Fruit fly (Drosophila melanogaster) whole organism, pupa: ENCODE measurements around the gene ckd.
A peak's percentile ranks its signal among the peaks of the same experiment; 100 is the strongest.

Source experiments
- CG10348 ChIP-seq: fragments of 200-800 bp; sonication (Bioruptor generic); IDR thresholded peaks from 2 replicates; pipeline ENCODE4 v1.3.6; 2022; ENCODE audit warnings: missing biosample characterization, missing genetic modification characterization
- CG12605 ChIP-seq: fragments of 200-800 bp; sonication (Bioruptor generic); IDR thresholded peaks from 2 replicates; pipeline ENCODE4 v1.3.6; 2022; ENCODE audit warnings: missing biosample characterization, missing genetic modification characterization
- CG13204 ChIP-seq: fragments of 200-800 bp; sonication (Bioruptor generic); optimal IDR thresholded peaks from 2 replicates; lab custom pipeline; 2018; ENCODE audit warnings: missing biosample characterization, mild to moderate bottlenecking, missing genetic modification characterization, moderate library complexity
- CG14655 ChIP-seq: fragments of 200-800 bp; sonication (Bioruptor generic); optimal IDR thresholded peaks from 3 replicates; lab custom pipeline; 2017; ENCODE audit warnings: mild to moderate bottlenecking, missing biosample characterization, missing genetic modification reagents, missing genetic modification characterization
- CG15710 ChIP-seq: fragments of 200-800 bp; sonication (Bioruptor generic); optimal IDR thresholded peaks from 2 replicates; lab custom pipeline; 2018; ENCODE audit warnings: missing biosample characterization, mild to moderate bottlenecking, missing genetic modification characterization, moderate library complexity
- CG17806 ChIP-seq: fragments of 200-800 bp; sonication (Bioruptor generic); optimal IDR thresholded peaks from 2 replicates; lab custom pipeline; 2018; ENCODE audit warnings: missing biosample characterization, mild to moderate bottlenecking, missing genetic modification characterization, moderate library complexity
- CG32121 ChIP-seq: fragments of 200-800 bp; sonication (Bioruptor generic); IDR thresholded peaks from 2 replicates; pipeline ENCODE4 v1.3.6; 2022; ENCODE audit warnings: missing biosample characterization, missing genetic modification characterization
- CG34367 ChIP-seq: fragments of 200-800 bp; sonication (Bioruptor generic); optimal IDR thresholded peaks from 2 replicates; lab custom pipeline; 2018; ENCODE audit warnings: missing biosample characterization, mild to moderate bottlenecking, missing genetic modification characterization
- CG4496 ChIP-seq: fragments of 200-800 bp; sonication (Bioruptor generic); IDR thresholded peaks from 3 replicates; pipeline ENCODE4 v1.3.6; 2022; ENCODE audit warnings: missing biosample characterization, missing genetic modification characterization
- CG8159 ChIP-seq: fragments of 200-800 bp; sonication (Bioruptor generic); optimal IDR thresholded peaks from 3 replicates; lab custom pipeline; 2018; ENCODE audit warnings: missing biosample characterization, mild to moderate bottlenecking, missing genetic modification characterization, moderate library complexity
- CG8301 ChIP-seq: fragments of 200-800 bp; sonication (Bioruptor generic); optimal IDR thresholded peaks from 2 replicates; lab custom pipeline; 2018; ENCODE audit warnings: missing biosample characterization, mild to moderate bottlenecking, missing genetic modification characterization
- CG9948 ChIP-seq: fragments of 200-800 bp; sonication (Bioruptor generic); optimal IDR thresholded peaks from 2 replicates; lab custom pipeline; 2018; ENCODE audit warnings: missing biosample characterization, mild to moderate bottlenecking, missing genetic modification characterization, moderate library complexity
- D1 ChIP-seq: fragments of 200-800 bp; sonication (Bioruptor generic); optimal IDR thresholded peaks from 2 replicates; lab custom pipeline; 2018; ENCODE audit warnings: missing biosample characterization, mild to moderate bottlenecking, missing genetic modification characterization, moderate library complexity
- EcR ChIP-seq: fragments of 200-800 bp; sonication (Bioruptor generic); optimal IDR thresholded peaks from 3 replicates; lab custom pipeline; 2019; ENCODE audit warnings: missing biosample characterization, missing genetic modification characterization, mild to moderate bottlenecking, moderate library complexity, missing genetic modification reagents
- Ets98B ChIP-seq: fragments of 200-800 bp; sonication (Bioruptor generic); IDR thresholded peaks from 2 replicates; pipeline ENCODE4 v1.3.6; 2022; ENCODE audit warnings: missing biosample characterization, missing genetic modification characterization
- Pif1A ChIP-seq: fragments of 200-800 bp; sonication (Bioruptor generic); optimal IDR thresholded peaks from 3 replicates; lab custom pipeline; 2016; ENCODE audit warnings: missing biosample characterization, missing genetic modification characterization
- Pif1B ChIP-seq: fragments of 200-800 bp; sonication (Bioruptor generic); optimal IDR thresholded peaks from 3 replicates; lab custom pipeline; 2016; ENCODE audit warnings: missing biosample characterization, missing genetic modification characterization
- Snoo ChIP-seq: fragments of 200-800 bp; sonication (Bioruptor generic); optimal IDR thresholded peaks from 3 replicates; lab custom pipeline; 2017; ENCODE audit warnings: missing biosample characterization, mild to moderate bottlenecking, missing genetic modification characterization, inconsistent platforms
- fd96Ca ChIP-seq: fragments of 200-800 bp; sonication (Bioruptor generic); IDR thresholded peaks from 3 replicates; pipeline ENCODE4 v1.3.6; 2022; ENCODE audit warnings: missing biosample characterization, missing genetic modification characterization
- gl ChIP-seq: fragments of 200-800 bp; sonication (Bioruptor generic); optimal IDR thresholded peaks from 2 replicates; lab custom pipeline; 2018; ENCODE audit warnings: missing biosample characterization, mild to moderate bottlenecking, missing genetic modification characterization
- rn ChIP-seq: fragments of 200-800 bp; sonication (Bioruptor generic); IDR thresholded peaks from 2 replicates; pipeline ENCODE4 v1.3.6; 2022; ENCODE audit warnings: missing biosample characterization, missing genetic modification characterization

ckd gene

dm6 chr3L:3291159-3291558 lies 33.5 kb downstream of the ckd start, which contains the start of gene CG12009:
TSS of gene CG12009 (plus strand) at chr3L:3291459.
- TF ChIP-seq Ets98B (no peak), CG32121 (no peak), CG12605 (GFP tag; lab: Robert Waterston, UW) (no peak), CG8159 (tag; lab: Kevin White, UChicago) (no peak), gl (tag; lab: Kevin White, UChicago) (no peak), CG17806 (tag; lab: Kevin White, UChicago) (no peak), CG13204 (GFP tag; lab: Kevin White, UChicago) (no peak), CG34367 (tag; lab: Kevin White, UChicago) (no peak), CG8301 (tag; lab: Kevin White, UChicago) (no peak), CG10348 (GFP tag; lab: Robert Waterston, UW) (no peak), D1 (no peak), Pif1B (GFP tag; lab: Kevin White, UChicago) (no peak), fd96Ca (GFP tag; lab: Robert Waterston, UW) (no peak)

dm6 chr3L:3300345-3300744 lies 42.7 kb downstream of the ckd start:
- TF ChIP-seq CG10348 (GFP tag; lab: Robert Waterston, UW) = no peak
- TF ChIP-seq CG17806 (tag; lab: Kevin White, UChicago) = no peak
- TF ChIP-seq Pif1B (GFP tag; lab: Kevin White, UChicago) = no peak
- peak; percentile 32; the same call in 1 of the 3 replicates for TF ChIP-seq CG4496
- TF ChIP-seq CG9948 (tag; lab: Kevin White, UChicago) = no peak
- TF ChIP-seq CG15710 = no peak
- peak; percentile 56 for TF ChIP-seq Pif1A (GFP tag; lab: Kevin White, UChicago)
- no peak for TF ChIP-seq D1
- TF ChIP-seq CG32121 = 0 out of 2 replicates have a peak, but pooled peaks have one; percentile 53
- TF ChIP-seq CG13204 (GFP tag; lab: Kevin White, UChicago) = no peak
- no peak for TF ChIP-seq CG12605 (GFP tag; lab: Robert Waterston, UW)
- no peak for TF ChIP-seq Snoo (tag; lab: Kevin White, UChicago)
- peak; percentile 63 for TF ChIP-seq Ets98B
- TF ChIP-seq CG8301 (tag; lab: Kevin White, UChicago) = peak; percentile 32
- TF ChIP-seq rn (GFP tag; lab: Robert Waterston, UW) = no peak
- no peak for TF ChIP-seq fd96Ca (GFP tag; lab: Robert Waterston, UW)
- peak; percentile 17 for TF ChIP-seq CG8159 (tag; lab: Kevin White, UChicago)
- no peak for TF ChIP-seq gl (tag; lab: Kevin White, UChicago)
- TF ChIP-seq CG34367 (tag; lab: Kevin White, UChicago) = no peak
- TF ChIP-seq CG14655 (GFP tag; lab: Kevin White, UChicago) = peak; percentile 24
- no peak for TF ChIP-seq EcR

dm6 chr3L:3301171-3301738 lies 43.6 kb downstream of the ckd start:
- TF ChIP-seq Pif1B (GFP tag; lab: Kevin White, UChicago) = peak; percentile 12
- TF ChIP-seq Ets98B = peak; percentile 76
- TF ChIP-seq gl (tag; lab: Kevin White, UChicago) = no peak
- peak; percentile 54; the same call in 2 of the 3 replicates for TF ChIP-seq CG4496
- peak; percentile 72 for TF ChIP-seq CG32121
- TF ChIP-seq fd96Ca (GFP tag; lab: Robert Waterston, UW) = peak; percentile 53; the same call in 1 of the 3 replicates
- no peak for TF ChIP-seq CG10348 (GFP tag; lab: Robert Waterston, UW)
- TF ChIP-seq Pif1A (GFP tag; lab: Kevin White, UChicago) = peak; percentile 46
- TF ChIP-seq CG15710 = no peak
- TF ChIP-seq CG8159 (tag; lab: Kevin White, UChicago) = peak; percentile 13
- peak; percentile 59 for TF ChIP-seq CG8301 (tag; lab: Kevin White, UChicago)
- peak; percentile 55 for TF ChIP-seq CG12605 (GFP tag; lab: Robert Waterston, UW)
- no peak for TF ChIP-seq CG13204 (GFP tag; lab: Kevin White, UChicago)
- no peak for TF ChIP-seq EcR
- TF ChIP-seq CG34367 (tag; lab: Kevin White, UChicago) = no peak
- peak; percentile 0 for TF ChIP-seq Snoo (tag; lab: Kevin White, UChicago)
- no peak for TF ChIP-seq CG17806 (tag; lab: Kevin White, UChicago)
- TF ChIP-seq rn (GFP tag; lab: Robert Waterston, UW) = no peak
- peak; percentile 62 for TF ChIP-seq CG14655 (GFP tag; lab: Kevin White, UChicago)
- TF ChIP-seq CG9948 (tag; lab: Kevin White, UChicago) = no peak
- TF ChIP-seq D1 = no peak
- TF ChIP-seq, all 21 proteins: peak for 11

- TF ChIP-seq CG9948 (tag; lab: Kevin White, UChicago) (peak; percentile 91), Pif1B (GFP tag; lab: Kevin White, UChicago) (peak; percentile 96), CG10348 (GFP tag; lab: Robert Waterston, UW) (peak; percentile 68), CG17806 (tag; lab: Kevin White, UChicago) (peak; percentile 94), Snoo (tag; lab: Kevin White, UChicago) (peak; percentile 97), CG15710 (peak; percentile 94), fd96Ca (GFP tag; lab: Robert Waterston, UW) (peak; percentile 94), CG8159 (tag; lab: Kevin White, UChicago) (peak; percentile 92), D1 (peak; percentile 90), CG14655 (GFP tag; lab: Kevin White, UChicago) (peak; percentile 94), Pif1A (GFP tag; lab: Kevin White, UChicago) (peak; percentile 95), rn (GFP tag; lab: Robert Waterston, UW) (peak; percentile 91), EcR (peak; percentile 98), CG34367 (tag; lab: Kevin White, UChicago) (peak; percentile 87), gl (tag; lab: Kevin White, UChicago) (peak; percentile 80), CG13204 (GFP tag; lab: Kevin White, UChicago) (peak; percentile 59), CG4496 (peak; percentile 98), CG32121 (peak; percentile 95), Ets98B (peak; percentile 95), CG12605 (GFP tag; lab: Robert Waterston, UW) (peak; percentile 97), CG8301 (tag; lab: Kevin White, UChicago) (peak; percentile 92)
These were observed 45.4 kb downstream of the ckd start, which contains the start of gene CG14968 for dm6 chr3L:3303087-3303526. TSS of gene CG14968 (minus strand) at chr3L:3303112.
